Worm (Caenorhabditis elegans) whole organism, L1 larva: Measurements from ENCODE around the gene R07H5.16.
"Not testable (repeated sequence)": the region's sequence is repeated elsewhere in the genome, so short reads cannot be mapped to it uniquely, and the experiment has no call there.

Source experiments
- elt-3 ChIP-seq, 6 experiments: fragments of 150-350 bp in 1 of 6; sonication (generic microtip); optimal IDR thresholded peaks; 2 replicates each; lab custom pipeline; 2017 to 2018; ENCODE audit warnings: missing biosample characterization in 6 of 6, missing genetic modification characterization in 6 of 6, inconsistent platforms in 1 of 6
- nhr-28 ChIP-seq: fragments of 150-350 bp; optimal IDR thresholded peaks from 2 replicates; lab custom pipeline; 2014; ENCODE audit warnings: missing biosample characterization, missing genetic modification characterization

DNA sequence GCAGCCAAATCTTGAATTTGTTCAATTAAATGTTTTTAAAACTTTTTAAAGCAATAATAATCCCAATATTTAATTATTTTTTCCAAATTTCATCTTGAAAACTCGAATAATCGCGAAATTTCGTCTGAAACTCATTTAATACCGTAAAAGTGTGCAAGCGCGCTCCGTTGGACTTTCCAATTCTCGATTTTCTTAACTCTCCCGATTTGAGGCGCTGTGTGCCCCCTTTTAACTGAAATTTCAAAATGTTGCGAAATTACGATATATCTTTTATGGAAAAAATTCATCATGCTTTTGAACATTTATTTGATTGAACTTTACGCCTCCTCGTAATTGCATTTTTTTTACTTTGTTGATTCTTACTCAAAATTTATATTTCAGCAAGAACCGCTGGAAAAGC is 3.3 kb downstream of the R07H5.16 start, which contains the start of gene R07H5.11:
- not testable (repeated sequence) for TF ChIP-seq nhr-28 (tag; lab: Kevin White, UChicago); elt-3 (tag; optimal IDR thresholded peaks at IDR 0.05; lab: Kevin White, UChicago)
